Fruit fly (Drosophila melanogaster) whole organism, adult: ENCODE results near the gene CASK.

Source experiments
- CG11617 ChIP-seq: fragments of 200-800 bp; sonication (Bioruptor generic); optimal IDR thresholded peaks from 2 replicates; lab custom pipeline; 2017; ENCODE audit warnings: mild to moderate bottlenecking, missing biosample characterization, missing genetic modification reagents, missing genetic modification characterization
- CG7045 ChIP-seq: fragments of 200-800 bp; sonication (Bioruptor generic); optimal IDR thresholded peaks from 2 replicates; lab custom pipeline; 2017; ENCODE audit warnings: missing biosample characterization, mild to moderate bottlenecking, missing genetic modification characterization

DNA sequence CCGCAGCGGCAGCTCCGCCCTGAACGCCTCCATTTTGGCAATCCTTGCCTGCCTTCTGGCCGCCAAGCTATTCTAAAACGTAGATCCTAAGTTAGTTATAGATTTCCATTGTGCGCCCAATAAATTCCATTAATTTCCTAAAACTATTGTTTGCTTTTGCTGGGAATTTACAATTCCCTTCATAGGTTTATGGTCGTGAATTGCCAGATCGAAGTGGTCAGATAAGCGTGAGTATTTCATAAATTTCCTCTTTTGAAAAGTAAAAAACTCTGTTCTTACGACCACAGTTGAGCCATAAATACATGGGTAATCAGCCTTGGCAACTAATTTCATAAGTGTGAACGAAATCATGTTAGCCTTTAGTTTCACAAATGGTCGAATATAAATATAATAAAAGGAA, 69.4 kb downstream of the CASK start:
- TF ChIP-seq CG11617 (GFP tag; lab: Kevin White, UChicago) (no peak), CG7045 (GFP tag; lab: Kevin White, UChicago) (no peak)
